Worm (Caenorhabditis elegans): Measurements from ENCODE around the gene mog-1.

The mog-1 gene

DNA sequence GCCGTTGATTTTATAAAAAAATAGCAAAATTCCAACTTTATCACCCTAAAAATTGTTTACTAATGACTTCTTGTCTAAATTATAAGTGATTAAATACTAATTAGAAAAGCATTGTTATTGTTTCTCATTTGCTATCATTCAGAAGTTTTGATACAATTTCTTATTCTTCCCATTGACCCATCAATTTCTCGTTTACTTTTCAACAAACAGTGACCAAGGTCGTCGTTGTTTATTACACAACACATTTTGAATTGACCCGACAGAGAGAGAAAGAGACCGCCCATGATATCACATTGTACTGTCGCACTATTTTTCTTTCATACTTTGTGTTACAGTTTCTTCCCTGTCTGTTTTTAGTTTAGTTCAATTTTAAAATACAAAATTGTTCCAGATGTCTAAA, 28.6 kb downstream of the mog-1 start, which contains the start of gene ttr-2:
Gene ttr-2 (plus strand): TSS at position 392 of the 400 bp plus-strand sequence.
- TF ChIP-seq nhr-28 (tag; optimal IDR thresholded peaks at IDR 0.05) (peak; percentile 42), fos-1 (tag; optimal IDR thresholded peaks at IDR 0.05) (no peak), mep-1 (tag; optimal IDR thresholded peaks at IDR 0.05) (peak; percentile 2)

DNA sequence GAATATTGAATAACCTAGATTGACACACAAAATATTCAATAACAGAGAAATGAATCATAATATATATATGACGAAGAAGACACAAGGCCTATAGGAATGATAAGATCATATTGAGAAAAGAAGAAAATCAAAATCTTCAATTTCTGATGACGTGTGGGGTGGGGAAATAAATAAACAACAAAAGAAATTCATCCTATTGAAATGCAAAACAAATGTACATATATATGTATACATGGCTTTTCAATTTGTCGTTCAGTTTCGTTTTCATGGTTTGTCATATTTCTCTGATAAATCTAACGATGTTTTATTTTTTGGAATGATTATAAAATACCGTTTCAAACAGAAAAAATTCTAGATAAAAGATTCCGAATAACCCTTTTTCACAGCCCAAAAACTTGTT, 29.4 kb downstream of the mog-1 start, which contains the start of gene ttr-3:
Gene ttr-3 (minus strand): TSS at position 101 of the 400 bp plus-strand sequence.
- peak; percentile 25 for TF ChIP-seq dve-1 (tag; optimal IDR thresholded peaks at IDR 0.05; ENCODE audit: insufficient read depth)
- no peak for TF ChIP-seq Y5F2A.4 (GFP tag; optimal IDR thresholded peaks at IDR 0.05)

DNA sequence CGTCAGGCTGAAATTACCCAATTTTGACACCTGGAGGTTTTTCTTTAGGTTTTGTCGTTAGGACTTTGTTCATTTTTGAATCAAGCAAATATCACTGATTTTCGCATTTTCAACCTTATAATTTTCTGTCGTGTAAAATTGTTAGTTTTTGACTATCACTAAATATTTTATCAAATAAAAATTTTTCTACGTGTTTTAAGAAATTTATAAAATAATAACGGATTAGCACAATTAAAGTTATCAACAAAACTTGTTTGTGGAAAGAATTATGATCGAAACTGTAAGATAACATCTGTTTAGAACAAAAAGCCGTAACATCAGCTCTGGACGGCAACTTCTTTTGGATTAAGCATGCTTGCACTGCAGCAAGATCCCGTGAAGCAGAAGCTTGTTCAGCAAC, 33.1 kb downstream of the mog-1 start, which contains the start of gene cbp-2:
Gene cbp-2 (plus strand): TSS at position 301 of the 400 bp plus-strand sequence.
- TF ChIP-seq F26F4.8 (GFP tag; conservative IDR thresholded peaks at IDR 0.05) (no peak), ZK337.2 (GFP tag; IDR thresholded peaks at IDR 0.05) (no peak), madf-9 (GFP tag; conservative IDR thresholded peaks at IDR 0.05) (no peak), mdt-29 (GFP tag; IDR thresholded peaks at IDR 0.05) (no peak), nhr-42 (GFP tag; IDR thresholded peaks at IDR 0.05) (no peak), daf-12 (tag; optimal IDR thresholded peaks at IDR 0.05) (no peak), F10B5.3 (tag; optimal IDR thresholded peaks at IDR 0.05) (no peak), unc-62 (GFP tag; optimal IDR thresholded peaks at IDR 0.05 in 1 of 2) (no peak), unc-62 (tag; optimal IDR thresholded peaks at IDR 0.05) (no peak)

DNA sequence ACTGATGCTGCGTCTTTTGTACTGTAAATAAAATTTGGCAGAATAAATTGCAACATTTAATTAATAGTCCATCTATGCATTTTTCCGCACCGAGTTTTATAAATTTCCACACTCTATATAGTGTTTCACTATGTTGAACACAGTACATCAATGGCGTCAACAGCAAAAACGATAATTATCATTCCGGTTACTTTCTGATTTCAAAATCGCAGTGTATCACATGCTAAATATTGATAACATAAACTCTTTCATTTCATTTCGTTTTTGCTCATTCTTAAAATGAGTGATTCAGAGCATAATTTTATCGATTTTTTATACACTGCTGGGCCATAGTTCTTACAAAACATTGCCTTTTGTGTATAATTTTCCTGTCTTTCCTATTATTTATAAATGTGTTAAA, 33.7 kb downstream of the mog-1 start:
- TF ChIP-seq aha-1 (tag) = no peak
- TF ChIP-seq ama-1 (optimal IDR thresholded peaks at IDR 0.05) = no peak
- no peak for TF ChIP-seq daf-12 (tag; optimal IDR thresholded peaks at IDR 0.05)
- no peak for TF ChIP-seq zip-11 (GFP tag; IDR thresholded peaks at IDR 0.05)
- TF ChIP-seq mxl-2 (GFP tag; conservative IDR thresholded peaks at IDR 0.05) = no peak
- peak; percentile 11 for TF ChIP-seq hlh-11 (tag; optimal IDR thresholded peaks at IDR 0.05)
- TF ChIP-seq fos-1 (tag; optimal IDR thresholded peaks at IDR 0.05) = no peak
- no peak for TF ChIP-seq nhr-11 (tag; optimal IDR thresholded peaks at IDR 0.05)
- peak; percentile 56 for TF ChIP-seq nhr-28 (tag; optimal IDR thresholded peaks at IDR 0.05)
- TF ChIP-seq ztf-11 (tag; optimal IDR thresholded peaks at IDR 0.05) = no peak
- no peak for TF ChIP-seq nhr-6 (tag; optimal IDR thresholded peaks at IDR 0.05)
- peak; percentile 38 for TF ChIP-seq dve-1 (tag; optimal IDR thresholded peaks at IDR 0.05; ENCODE audit: insufficient read depth)
- TF ChIP-seq pqm-1 (tag; optimal IDR thresholded peaks at IDR 0.05) = peak; percentile 9
- TF ChIP-seq daf-16 (GFP tag; optimal IDR thresholded peaks at IDR 0.05) = no peak
- peak; percentile 86 for TF ChIP-seq daf-16 (tag; optimal IDR thresholded peaks at IDR 0.05)
- no peak for TF ChIP-seq nhr-42 (GFP tag; IDR thresholded peaks at IDR 0.05)
- TF ChIP-seq zip-2 (tag; optimal IDR thresholded peaks at IDR 0.05) = no peak
- no peak for TF ChIP-seq spr-3 (GFP tag; optimal IDR thresholded peaks at IDR 0.05)
- TF ChIP-seq nhr-111 (GFP tag; optimal IDR thresholded peaks at IDR 0.05) = no peak
- peak; percentile 11 for TF ChIP-seq nhr-77 (tag; optimal IDR thresholded peaks at IDR 0.05)
- TF ChIP-seq saeg-2 (GFP tag; IDR thresholded peaks at IDR 0.05) = no peak
- TF ChIP-seq php-3 (GFP tag; IDR thresholded peaks at IDR 0.05) = no peak
- TF ChIP-seq duxl-1 (tag; optimal IDR thresholded peaks at IDR 0.05; ENCODE audit: poor library complexity) = no peak
- TF ChIP-seq ceh-20 (GFP tag; IDR thresholded peaks at IDR 0.05) = no peak
- TF ChIP-seq nhr-10 (tag; optimal IDR thresholded peaks at IDR 0.05) = no peak
- no peak for TF ChIP-seq cey-2 (tag; optimal IDR thresholded peaks at IDR 0.05; ENCODE audit: borderline replicate concordance, insufficient read depth)
- TF ChIP-seq lin-29 (GFP tag; IDR thresholded peaks at IDR 0.05) = no peak
- no peak for TF ChIP-seq lin-39 (tag; optimal IDR thresholded peaks at IDR 0.05)
- TF ChIP-seq hlh-30 (tag; optimal IDR thresholded peaks at IDR 0.05; ENCODE audit: insufficient read depth) = peak; percentile 16
- TF ChIP-seq ctbp-1 (GFP tag; IDR thresholded peaks at IDR 0.05) = no peak
- no peak for TF ChIP-seq unc-62 (GFP tag; optimal IDR thresholded peaks at IDR 0.05 in 1 of 2)
- TF ChIP-seq unc-62 (tag; optimal IDR thresholded peaks at IDR 0.05) = no peak
- TF ChIP-seq T26A8.4 (GFP tag; IDR thresholded peaks at IDR 0.05) = no peak
- no peak for TF ChIP-seq nhr-48 (tag; optimal IDR thresholded peaks at IDR 0.05)
